Worm (Caenorhabditis elegans) whole organism, L2 larva: ENCODE measurements around the gene T10H9.1.

Source experiments
- ama-1 ChIP-seq: fragments of 150-350 bp; optimal IDR thresholded peaks from 2 replicates; lab custom pipeline; 2018; ENCODE audit warnings: inconsistent platforms
- blmp-1 ChIP-seq: sonication (generic microtip); optimal IDR thresholded peaks from 2 replicates; lab custom pipeline; 2017; ENCODE audit warnings: missing genetic modification characterization, mild to moderate bottlenecking, missing compliant biosample characterization, antibody characterized with exemption, moderate library complexity; ENCODE audit not compliant: insufficient read depth
- egl-27 ChIP-seq: sonication (generic microtip); optimal IDR thresholded peaks from 3 replicates; lab custom pipeline; 2017; ENCODE audit warnings: missing biosample characterization, missing genetic modification reagents, missing genetic modification characterization
- elt-3 ChIP-seq: sonication (generic microtip); optimal IDR thresholded peaks from 2 replicates; lab custom pipeline; 2017; ENCODE audit warnings: missing biosample characterization, missing genetic modification characterization
- fos-1 ChIP-seq: fragments of 150-350 bp; optimal IDR thresholded peaks from 2 replicates; lab custom pipeline; 2014; ENCODE audit warnings: missing biosample characterization, missing genetic modification characterization
- lin-13 ChIP-seq: fragments of 150-350 bp; optimal IDR thresholded peaks from 2 replicates; lab custom pipeline; 2014; ENCODE audit warnings: missing biosample characterization, missing genetic modification reagents, missing genetic modification characterization
- lin-39 ChIP-seq: fragments of 150-350 bp; optimal IDR thresholded peaks from 2 replicates; lab custom pipeline; 2014; ENCODE audit warnings: missing biosample characterization, missing genetic modification reagents, missing genetic modification characterization
- nhr-12 ChIP-seq: fragments of 150-350 bp; optimal IDR thresholded peaks from 2 replicates; lab custom pipeline; 2014; ENCODE audit warnings: missing biosample characterization, missing genetic modification characterization
- sem-4 ChIP-seq: fragments of 150-350 bp; optimal IDR thresholded peaks from 2 replicates; lab custom pipeline; 2014; ENCODE audit warnings: missing biosample characterization, missing genetic modification reagents, missing genetic modification characterization
- skn-1 ChIP-seq: sonication (generic microtip); optimal IDR thresholded peaks from 2 replicates; lab custom pipeline; 2017; ENCODE audit warnings: missing biosample characterization, missing genetic modification characterization
- snpc-4 ChIP-seq: fragments of 150-350 bp; optimal IDR thresholded peaks from 2 replicates; lab custom pipeline; 2014; ENCODE audit warnings: missing biosample characterization, missing genetic modification characterization
- unc-39 ChIP-seq: fragments of 150-350 bp; optimal IDR thresholded peaks from 2 replicates; lab custom pipeline; 2014; ENCODE audit warnings: missing biosample characterization, missing genetic modification characterization
- zag-1 ChIP-seq: fragments of 150-350 bp; optimal IDR thresholded peaks from 2 replicates; lab custom pipeline; 2014; ENCODE audit warnings: missing biosample characterization, missing genetic modification characterization
- ztf-11 ChIP-seq: sonication (generic microtip); optimal IDR thresholded peaks from 2 replicates; lab custom pipeline; 2017; ENCODE audit warnings: missing biosample characterization, missing genetic modification characterization

DNA sequence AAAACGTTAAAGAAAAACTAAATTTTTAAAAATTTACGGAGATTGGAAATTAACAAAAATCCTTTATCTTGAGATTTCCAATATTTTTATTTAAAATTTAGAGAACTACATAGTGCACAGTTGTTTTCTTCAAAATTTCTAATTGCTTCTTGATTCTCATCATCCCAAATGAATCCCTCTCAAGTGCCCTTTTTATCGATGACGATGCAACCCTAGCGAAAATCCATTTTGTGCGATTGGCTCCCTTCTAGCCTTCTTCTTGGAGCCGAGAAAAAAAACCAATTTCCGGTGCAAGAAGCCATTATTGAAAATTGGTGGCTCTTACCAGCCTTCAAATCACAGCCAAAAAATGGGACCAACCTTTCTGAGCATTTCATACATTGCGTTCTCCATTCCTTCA, 13.1 kb downstream of the T10H9.1 start:
- TF ChIP-seq snpc-4 (tag; lab: Kevin White, UChicago) (no peak), elt-3 (no peak), ztf-11 (tag; lab: Kevin White, UChicago) (no peak), blmp-1 (tag; lab: Kevin White, UChicago) (no peak), lin-13 (GFP tag; lab: Kevin White, UChicago) (no peak), nhr-12 (tag; lab: Kevin White, UChicago) (no peak), lin-39 (tag; lab: Kevin White, UChicago) (no peak), unc-39 (no peak), ama-1 (no peak), zag-1 (tag; lab: Kevin White, UChicago) (no peak), egl-27 (tag; lab: Kevin White, UChicago) (no peak), fos-1 (tag; lab: Kevin White, UChicago) (no peak), skn-1 (tag; lab: Kevin White, UChicago) (no peak), sem-4 (tag; lab: Kevin White, UChicago) (no peak)
